Worm (Caenorhabditis elegans) whole organism, L1 larva: Measurements from ENCODE around the gene ZK856.7.

ENCODE experiments used
- C16A3.4 ChIP-seq: fragments of 150-350 bp; optimal IDR thresholded peaks from 2 replicates; lab custom pipeline; 2014; ENCODE audit warnings: missing biosample characterization, missing genetic modification characterization
- ceh-63 ChIP-seq: fragments of 200-800 bp; sonication (Bioruptor generic); optimal IDR thresholded peaks from 2 replicates; lab custom pipeline; 2018; ENCODE audit warnings: mild to moderate bottlenecking, missing genetic modification characterization, missing compliant biosample characterization
- ceh-82 ChIP-seq, 3 experiments: fragments of 150-350 bp in 1 of 3; sonication (generic microtip) in 2 of 3; optimal IDR thresholded peaks; 2 replicates each; lab custom pipeline; 2014 to 2017; ENCODE audit warnings: missing biosample characterization in 3 of 3, missing genetic modification characterization in 3 of 3
- ceh-88 ChIP-seq: fragments of 200-800 bp; sonication (Bioruptor generic); IDR thresholded peaks from 2 replicates; pipeline ENCODE4 v1.3.6; 2022; ENCODE audit warnings: missing genetic modification characterization, missing compliant biosample characterization
- ces-1 ChIP-seq: fragments of 150-350 bp; optimal IDR thresholded peaks from 2 replicates; lab custom pipeline; 2014; ENCODE audit warnings: missing biosample characterization, missing genetic modification reagents, missing genetic modification characterization
- dpl-1 ChIP-seq, 3 experiments: fragments of 150-350 bp in 2 of 3; sonication (generic microtip) in 1 of 3; optimal IDR thresholded peaks; 2 replicates each; lab custom pipeline; 2014 to 2017; ENCODE audit warnings: missing biosample characterization in 3 of 3, missing genetic modification characterization in 3 of 3, missing genetic modification reagents in 3 of 3
- dsc-1 ChIP-seq: sonication (generic microtip); optimal IDR thresholded peaks from 2 replicates; lab custom pipeline; 2016; ENCODE audit warnings: mild to moderate bottlenecking, missing genetic modification characterization, missing compliant biosample characterization
- efl-3 ChIP-seq: fragments of 200-800 bp; sonication (Bioruptor generic); optimal IDR thresholded peaks from 2 replicates; lab custom pipeline; 2018; ENCODE audit warnings: mild to moderate bottlenecking, missing genetic modification characterization, missing compliant biosample characterization
- egl-27 ChIP-seq, 2 experiments: fragments of 150-350 bp in 1 of 2; sonication (generic microtip); optimal IDR thresholded peaks; 3 replicates each; lab custom pipeline; 2017 to 2018; ENCODE audit warnings: missing biosample characterization in 2 of 2, missing genetic modification characterization in 2 of 2, missing genetic modification reagents in 2 of 2
- fkh-10 ChIP-seq: sonication (generic microtip); optimal IDR thresholded peaks from 2 replicates; lab custom pipeline; 2017; ENCODE audit warnings: missing biosample characterization, missing genetic modification reagents, missing genetic modification characterization
- fkh-4 ChIP-seq: sonication (generic microtip); optimal IDR thresholded peaks from 2 replicates; lab custom pipeline; 2016; ENCODE audit warnings: missing compliant biosample characterization, missing genetic modification characterization, borderline replicate concordance
- fkh-8 ChIP-seq: sonication (generic microtip); optimal IDR thresholded peaks from 2 replicates; lab custom pipeline; 2016; ENCODE audit warnings: mild to moderate bottlenecking, missing genetic modification characterization, missing compliant biosample characterization
- grh-1 ChIP-seq: fragments of 200-800 bp; sonication (Bioruptor generic); IDR thresholded peaks from 2 replicates; pipeline ENCODE4 v1.3.6; 2022; ENCODE audit warnings: missing genetic modification reagents, missing genetic modification characterization, missing compliant biosample characterization
- hlh-17 ChIP-seq: fragments of 200-800 bp; sonication (Bioruptor generic); optimal IDR thresholded peaks from 2 replicates; lab custom pipeline; 2018; ENCODE audit warnings: missing genetic modification characterization, mild to moderate bottlenecking, missing compliant biosample characterization, moderate library complexity, borderline replicate concordance
- hpl-2 ChIP-seq: fragments of 150-350 bp; optimal IDR thresholded peaks from 2 replicates; lab custom pipeline; 2014; ENCODE audit warnings: missing biosample characterization, missing genetic modification reagents, missing genetic modification characterization
- isw-1 ChIP-seq: fragments of 200-800 bp; sonication (Bioruptor generic); IDR thresholded peaks from 2 replicates; pipeline ENCODE4 v1.3.6; 2022; ENCODE audit warnings: missing genetic modification characterization, missing compliant biosample characterization
- lin-14 ChIP-seq: fragments of 200-800 bp; sonication (Bioruptor generic); optimal IDR thresholded peaks from 2 replicates; lab custom pipeline; 2018; ENCODE audit warnings: mild to moderate bottlenecking, missing genetic modification characterization, moderate library complexity, missing compliant biosample characterization
- lin-15B ChIP-seq: fragments of 150-350 bp; sonication (generic microtip); optimal IDR thresholded peaks from 3 replicates; lab custom pipeline; 2014; ENCODE audit warnings: missing biosample characterization, missing genetic modification characterization
- lin-35 ChIP-seq, 2 experiments: fragments of 150-350 bp; optimal IDR thresholded peaks; 2 replicates each; lab custom pipeline; 2014; ENCODE audit warnings: missing biosample characterization in 2 of 2, missing genetic modification characterization in 2 of 2, missing genetic modification reagents in 2 of 2
- lir-3 ChIP-seq: sonication (generic microtip); optimal IDR thresholded peaks from 2 replicates; lab custom pipeline; 2016; ENCODE audit warnings: mild to moderate bottlenecking, missing genetic modification characterization, moderate library complexity, missing compliant biosample characterization; ENCODE audit not compliant: poor library complexity
- mdl-1 ChIP-seq, 2 experiments: fragments of 150-350 bp; optimal IDR thresholded peaks; 2 replicates each; lab custom pipeline; 2014 to 2017; ENCODE audit warnings: missing biosample characterization in 2 of 2, missing genetic modification characterization in 2 of 2, inconsistent platforms in 1 of 2
- nhr-11 ChIP-seq: fragments of 150-350 bp; optimal IDR thresholded peaks from 2 replicates; lab custom pipeline; 2014; ENCODE audit warnings: missing biosample characterization, missing genetic modification characterization
- nhr-12 ChIP-seq: sonication (generic microtip); optimal IDR thresholded peaks from 2 replicates; lab custom pipeline; 2017; ENCODE audit warnings: missing biosample characterization, missing genetic modification characterization
- nhr-19 ChIP-seq: fragments of 200-800 bp; sonication (Bioruptor generic); conservative IDR thresholded peaks from 2 replicates; pipeline ENCODE4 v1.3.6; 2022; ENCODE audit warnings: missing genetic modification characterization, missing compliant biosample characterization
- nhr-20 ChIP-seq: sonication (generic microtip); optimal IDR thresholded peaks from 2 replicates; lab custom pipeline; 2016; ENCODE audit warnings: mild to moderate bottlenecking, missing genetic modification characterization, missing compliant biosample characterization
- nhr-237 ChIP-seq: fragments of 150-350 bp; optimal IDR thresholded peaks from 2 replicates; lab custom pipeline; 2014; ENCODE audit warnings: missing biosample characterization, missing genetic modification characterization
- nhr-28 ChIP-seq: fragments of 150-350 bp; optimal IDR thresholded peaks from 2 replicates; lab custom pipeline; 2014; ENCODE audit warnings: missing biosample characterization, missing genetic modification characterization
- nhr-71 ChIP-seq: sonication (generic microtip); optimal IDR thresholded peaks from 2 replicates; lab custom pipeline; 2016; ENCODE audit warnings: mild to moderate bottlenecking, missing genetic modification characterization, moderate library complexity, missing compliant biosample characterization
- nhr-77 ChIP-seq: fragments of 150-350 bp; optimal IDR thresholded peaks from 2 replicates; lab custom pipeline; 2014; ENCODE audit warnings: missing biosample characterization, missing genetic modification characterization
- nhr-84 ChIP-seq: sonication (generic microtip); optimal IDR thresholded peaks from 2 replicates; lab custom pipeline; 2017; ENCODE audit warnings: missing biosample characterization, missing genetic modification characterization
- nhr-85 ChIP-seq: sonication (generic microtip); peaks from one replicate; lab custom pipeline; 2016; ENCODE audit warnings: missing genetic modification characterization, inconsistent platforms, missing compliant biosample characterization
- pag-3 ChIP-seq: sonication (generic microtip); optimal IDR thresholded peaks from 2 replicates; lab custom pipeline; 2017; ENCODE audit warnings: missing genetic modification characterization, mild to moderate bottlenecking, missing compliant biosample characterization, antibody characterized with exemption, borderline replicate concordance; ENCODE audit not compliant: insufficient read depth
- pax-3 ChIP-seq: fragments of 200-800 bp; sonication (Bioruptor generic); optimal IDR thresholded peaks from 2 replicates; lab custom pipeline; 2018; ENCODE audit warnings: mild to moderate bottlenecking, missing genetic modification characterization, moderate library complexity, missing compliant biosample characterization
- snpc-4 ChIP-seq: fragments of 150-350 bp; optimal IDR thresholded peaks from 2 replicates; lab custom pipeline; 2014; ENCODE audit warnings: missing biosample characterization, missing genetic modification characterization
- snu-23 ChIP-seq: sonication (generic microtip); optimal IDR thresholded peaks from 2 replicates; lab custom pipeline; 2016; ENCODE audit warnings: missing genetic modification characterization, missing compliant biosample characterization
- sox-4 ChIP-seq: sonication (generic microtip); optimal IDR thresholded peaks from 2 replicates; lab custom pipeline; 2016; ENCODE audit warnings: missing genetic modification characterization, missing compliant biosample characterization
- sup-37 ChIP-seq: fragments of 200-800 bp; sonication (Bioruptor generic); optimal IDR thresholded peaks from 2 replicates; lab custom pipeline; 2018; ENCODE audit warnings: mild to moderate bottlenecking, missing genetic modification characterization, missing compliant biosample characterization
- swsn-7 ChIP-seq: sonication (generic microtip); optimal IDR thresholded peaks from 2 replicates; lab custom pipeline; 2016; ENCODE audit warnings: missing genetic modification characterization, missing compliant biosample characterization
- tbx-2 ChIP-seq: sonication (generic microtip); optimal IDR thresholded peaks from 2 replicates; lab custom pipeline; 2016; ENCODE audit warnings: missing genetic modification characterization, missing compliant biosample characterization
- unc-30 ChIP-seq: sonication (generic microtip); optimal IDR thresholded peaks from 2 replicates; lab custom pipeline; 2017; ENCODE audit warnings: missing biosample characterization, missing genetic modification characterization
- zag-1 ChIP-seq: fragments of 150-350 bp; optimal IDR thresholded peaks from 2 replicates; lab custom pipeline; 2014; ENCODE audit warnings: missing biosample characterization, missing genetic modification characterization

Gene ZK856.7

ce11 chrV:10206502-10206901, 4.6 kb downstream of the ZK856.7 start, which contains the start of gene rpc-25:
rpc-25 (minus strand) TSS chrV:10206602.
- no peak for TF ChIP-seq snu-23 (GFP tag; lab: Kevin White, UChicago)
- no peak for TF ChIP-seq nhr-20 (tag; lab: Kevin White, UChicago)
- TF ChIP-seq C16A3.4 (tag; lab: Kevin White, UChicago): no peak
- no peak for TF ChIP-seq nhr-237 (tag; lab: Kevin White, UChicago)
- TF ChIP-seq dpl-1 (GFP tag; optimal IDR thresholded peaks at IDR 0.05; lab: Kevin White, UChicago): no peak
- no peak for TF ChIP-seq zag-1
- no peak for TF ChIP-seq nhr-84 (tag; lab: Kevin White, UChicago)

- TF ChIP-seq sup-37 (GFP tag; lab: Kevin White, UChicago) (no peak), pax-3 (tag; lab: Kevin White, UChicago) (no peak), nhr-85 (tag; lab: Kevin White, UChicago) (no peak), fkh-10 (GFP tag; lab: Kevin White, UChicago) (no peak), C16A3.4 (tag; lab: Kevin White, UChicago) (no peak), ces-1 (GFP tag; lab: Kevin White, UChicago) (no peak), pag-3 (tag; lab: Kevin White, UChicago) (no peak), nhr-19 (GFP tag; lab: Robert Waterston, UW) (no peak), lin-14 (GFP tag; lab: Kevin White, UChicago) (no peak), unc-30 (tag; lab: Kevin White, UChicago) (no peak), egl-27 (tag; optimal IDR thresholded peaks at IDR 0.05; lab: Kevin White, UChicago) (no peak), nhr-20 (tag; lab: Kevin White, UChicago) (no peak)
Observed at ce11 chrV:10210244-10210643, 8.3 kb downstream of the ZK856.7 start, which contains the start of gene tftc-3. tftc-3 (minus strand) TSS chrV:10210344.

DNA sequence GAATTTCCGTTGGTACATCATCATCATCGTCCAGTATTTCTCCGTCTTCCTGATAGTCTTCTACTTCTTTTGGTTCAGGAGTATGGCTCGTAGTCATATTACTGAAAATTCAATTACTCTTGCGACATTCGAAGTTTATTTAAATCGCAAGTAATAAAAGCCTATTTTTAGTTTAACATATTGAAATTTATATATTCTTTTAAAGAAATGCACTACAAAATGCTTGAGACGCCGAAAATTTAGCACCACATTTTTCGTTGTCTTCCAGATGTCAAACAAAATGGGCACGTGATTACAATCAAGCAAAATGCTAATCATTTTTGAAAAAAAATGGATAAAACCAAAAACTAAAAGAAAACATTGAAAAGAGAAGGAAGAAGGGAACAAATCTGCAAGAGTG, 10.1 kb downstream of the ZK856.7 start, which contains the start of gene zhit-3:
zhit-3 (minus strand) TSS at position 101 of the 400 bp plus-strand sequence.
- TF ChIP-seq swsn-7 (no peak), lin-14 (GFP tag; lab: Kevin White, UChicago) (no peak), sup-37 (GFP tag; lab: Kevin White, UChicago) (no peak), hpl-2 (GFP tag; lab: Kevin White, UChicago) (no peak), unc-30 (tag; lab: Kevin White, UChicago) (no peak), lin-15B (no peak), snpc-4 (tag; lab: Kevin White, UChicago) (no peak), tbx-2 (tag; lab: Kevin White, UChicago) (no peak), nhr-237 (tag; lab: Kevin White, UChicago) (no peak), fkh-4 (no peak), ceh-63 (GFP tag; lab: Kevin White, UChicago) (no peak), ceh-88 (no peak), nhr-71 (tag; lab: Kevin White, UChicago) (no peak), dsc-1 (no peak), fkh-8 (tag; lab: Kevin White, UChicago) (no peak), hlh-17 (no peak), ceh-82 (tag; optimal IDR thresholded peaks at IDR 0.05; lab: Kevin White, UChicago) (no peak), snu-23 (GFP tag; lab: Kevin White, UChicago) (no peak)

ce11 chrV:10212627-10213026, 10.7 kb downstream of the ZK856.7 start, which contains the start of gene hpo-40:
hpo-40 (plus strand) TSS chrV:10212927.
- TF ChIP-seq grh-1 (GFP tag; lab: Robert Waterston, UW) (no peak), pag-3 (tag; lab: Kevin White, UChicago) (no peak), ceh-88 (no peak), nhr-71 (tag; lab: Kevin White, UChicago) (no peak), fkh-10 (GFP tag; lab: Kevin White, UChicago) (no peak), mdl-1 (tag; optimal IDR thresholded peaks at IDR 0.05; lab: Kevin White, UChicago) (no peak)

- no peak for TF ChIP-seq egl-27 (tag; optimal IDR thresholded peaks at IDR 0.05; lab: Kevin White, UChicago)
- TF ChIP-seq sox-4: no peak
- TF ChIP-seq nhr-11 (tag; lab: Kevin White, UChicago): no peak
- TF ChIP-seq unc-30 (tag; lab: Kevin White, UChicago): no peak
- TF ChIP-seq lin-35 (GFP tag; optimal IDR thresholded peaks at IDR 0.05; lab: Kevin White, UChicago): no peak
- no peak for TF ChIP-seq dpl-1 (GFP tag; optimal IDR thresholded peaks at IDR 0.05; lab: Kevin White, UChicago)
- TF ChIP-seq mdl-1 (tag; optimal IDR thresholded peaks at IDR 0.05; lab: Kevin White, UChicago): no peak
- TF ChIP-seq ceh-82 (tag; optimal IDR thresholded peaks at IDR 0.05; lab: Kevin White, UChicago): no peak
- TF ChIP-seq nhr-85 (tag; lab: Kevin White, UChicago): no peak
- TF ChIP-seq efl-3 (GFP tag; lab: Kevin White, UChicago): no peak
- no peak for TF ChIP-seq hpl-2 (GFP tag; lab: Kevin White, UChicago)
- TF ChIP-seq nhr-77 (tag; lab: Kevin White, UChicago): no peak
- TF ChIP-seq nhr-28 (tag; lab: Kevin White, UChicago): no peak
- no peak for TF ChIP-seq nhr-12 (tag; lab: Kevin White, UChicago)
- TF ChIP-seq isw-1 (GFP tag; lab: Robert Waterston, UW): no peak
- TF ChIP-seq C16A3.4 (tag; lab: Kevin White, UChicago): no peak
- no peak for TF ChIP-seq lir-3 (tag; lab: Kevin White, UChicago)
Observed at ce11 chrV:10216724-10217123, 14.8 kb downstream of the ZK856.7 start, which contains the start of gene ZK856.14. ZK856.14 (plus strand) TSS chrV:10217024.
